Worm (Caenorhabditis elegans): Measurements from ENCODE around the gene srsx-2.

DNA sequence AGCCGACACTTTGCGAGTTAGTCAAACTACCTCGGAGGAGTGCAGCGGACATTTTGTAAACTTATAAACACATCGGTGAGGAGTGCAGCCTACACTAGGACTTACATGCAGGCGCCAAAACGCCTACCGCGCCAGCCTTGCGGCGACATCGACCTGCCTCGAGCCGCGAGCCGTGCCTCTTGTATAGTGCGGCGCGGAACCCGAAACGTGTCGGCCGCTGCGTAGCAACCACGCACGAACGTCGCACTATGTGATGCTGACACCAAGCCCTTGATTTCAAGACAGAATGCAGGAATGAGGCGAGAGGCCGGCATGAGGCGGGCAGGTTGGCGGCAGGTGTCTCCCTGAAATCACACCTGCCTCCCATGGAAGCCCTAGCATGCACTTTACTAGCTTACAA, 9.0 kb downstream of the srsx-2 start:
- no peak for TF ChIP-seq nhr-25 (tag; optimal IDR thresholded peaks at IDR 0.05)
- no peak for TF ChIP-seq fos-1 (tag; optimal IDR thresholded peaks at IDR 0.05)
- TF ChIP-seq ztf-11 (tag; optimal IDR thresholded peaks at IDR 0.05) = no peak
- TF ChIP-seq ama-1 (optimal IDR thresholded peaks at IDR 0.05) = no peak
- TF ChIP-seq lin-39 (tag; optimal IDR thresholded peaks at IDR 0.05) = no peak
- no peak for TF ChIP-seq lsy-2 (tag; optimal IDR thresholded peaks at IDR 0.05)
- TF ChIP-seq lin-13 (GFP tag; optimal IDR thresholded peaks at IDR 0.05) = no peak
- no peak for TF ChIP-seq nhr-10 (tag; optimal IDR thresholded peaks at IDR 0.05)
- TF ChIP-seq ceh-82 (tag; optimal IDR thresholded peaks at IDR 0.05) = no peak
- TF ChIP-seq nhr-23 (tag; optimal IDR thresholded peaks at IDR 0.05) = no peak
